Worm (Caenorhabditis elegans): ENCODE data around the gene Y69H2.3.

Y69H2.3 gene

DNA sequence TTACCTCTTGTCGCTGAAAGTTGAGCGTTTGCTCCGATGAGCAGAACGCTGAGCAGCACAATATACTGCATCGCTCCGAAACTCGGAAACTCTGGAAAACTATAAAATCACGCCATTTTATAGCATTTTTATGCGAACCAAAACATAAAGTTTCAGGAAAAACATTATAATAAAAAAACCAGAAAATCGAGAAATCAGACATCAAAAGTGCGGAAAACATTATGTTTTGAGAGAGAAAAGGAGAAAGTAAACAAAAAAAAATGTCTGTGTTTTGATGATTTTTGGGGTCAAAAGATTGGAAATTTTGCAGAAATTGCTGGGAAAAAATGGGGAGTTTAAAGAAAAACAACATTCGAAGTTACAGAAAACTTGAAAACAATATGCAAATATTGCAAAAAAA, at the start of gene Y69H2.3:
Y69H2.3 (minus strand) TSS at position 101 of the 400 bp plus-strand sequence.
- no peak for TF ChIP-seq lin-38 (GFP tag; IDR thresholded peaks at IDR 0.05)
- TF ChIP-seq ceh-28 (tag; optimal IDR thresholded peaks at IDR 0.05): no peak
- TF ChIP-seq mxl-3 (GFP tag; optimal IDR thresholded peaks at IDR 0.05): no peak
- TF ChIP-seq R02D3.7 (tag; optimal IDR thresholded peaks at IDR 0.05): no peak
- no peak for TF ChIP-seq lin-39 (tag; optimal IDR thresholded peaks at IDR 0.05)
- no peak for TF ChIP-seq ceh-44 (GFP tag; IDR thresholded peaks at IDR 0.05)
- TF ChIP-seq ama-1 (optimal IDR thresholded peaks at IDR 0.05): no peak
- TF ChIP-seq aha-1 (tag): no peak
- no peak for TF ChIP-seq hlh-11 (tag; optimal IDR thresholded peaks at IDR 0.05)
- no peak for TF ChIP-seq F37D6.2 (tag; optimal IDR thresholded peaks at IDR 0.05)
- TF ChIP-seq aly-2 (tag; optimal IDR thresholded peaks at IDR 0.05): no peak
- TF ChIP-seq hlh-30 (tag; optimal IDR thresholded peaks at IDR 0.05; ENCODE audit: insufficient read depth): no peak
- TF ChIP-seq hif-1 (tag; optimal IDR thresholded peaks at IDR 0.05): no peak
- TF ChIP-seq nhr-48 (tag; optimal IDR thresholded peaks at IDR 0.05): no peak
- no peak for TF ChIP-seq fos-1 (tag; optimal IDR thresholded peaks at IDR 0.05)
- no peak for TF ChIP-seq madf-5 (GFP tag; IDR thresholded peaks at IDR 0.05)
- TF ChIP-seq Y105C5A.15 (GFP tag; IDR thresholded peaks at IDR 0.05): no peak
- TF ChIP-seq nhr-41 (GFP tag; IDR thresholded peaks at IDR 0.05): no peak
- no peak for TF ChIP-seq T20F7.1 (GFP tag; optimal IDR thresholded peaks at IDR 0.05)

DNA sequence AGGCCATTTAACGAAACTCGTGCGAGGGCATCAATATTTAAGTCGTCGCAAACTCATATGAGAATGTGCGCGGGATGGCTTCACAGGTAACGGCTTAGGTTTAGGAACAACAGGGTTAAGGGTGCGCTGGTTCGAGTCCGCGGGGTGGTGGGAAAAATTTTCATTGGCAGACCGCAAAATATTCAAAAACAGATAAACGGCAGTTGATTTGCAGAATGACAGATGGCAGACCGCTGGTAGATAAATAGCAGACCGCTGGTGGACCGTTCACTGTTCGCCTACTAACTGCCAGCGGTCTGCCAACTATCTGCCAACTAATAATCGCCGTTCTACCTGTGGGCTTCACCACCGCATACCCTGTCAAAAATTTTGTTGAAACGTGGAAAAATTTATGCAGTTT, 48.2 kb upstream of the Y69H2.3 start:
- TF ChIP-seq unc-130 (GFP tag; optimal IDR thresholded peaks at IDR 0.05) (peak; percentile 26), hif-1 (tag; optimal IDR thresholded peaks at IDR 0.05) (no peak), lir-3 (tag; optimal IDR thresholded peaks at IDR 0.05) (peak; percentile 46), F44E2.7 (GFP tag; IDR thresholded peaks at IDR 0.05) (peak; percentile 94), egl-27 (tag; optimal IDR thresholded peaks at IDR 0.05) (no peak), nhr-41 (GFP tag; IDR thresholded peaks at IDR 0.05) (0 out of 2 replicates have a peak, but pooled peaks have one; percentile 9), Y48G9A.11 (GFP tag; IDR thresholded peaks at IDR 0.05) (peak; percentile 48; the same call in 1 of the 2 replicates), daf-16 (GFP tag; optimal IDR thresholded peaks at IDR 0.05) (peak in 1 of 2 experiments; percentile 19), daf-16 (tag; optimal IDR thresholded peaks at IDR 0.05) (peak; percentile 17), spr-1 (tag; optimal IDR thresholded peaks at IDR 0.05) (no peak), lin-15B (tag; optimal IDR thresholded peaks at IDR 0.05) (no peak), madf-5 (GFP tag; IDR thresholded peaks at IDR 0.05) (0 out of 4 replicates have a peak, but pooled peaks of 1 of the 2 experiments have one; percentile 68), lin-29 (GFP tag; IDR thresholded peaks at IDR 0.05) (peak; percentile 57; the same call in 1 of the 2 replicates), daf-12 (tag; optimal IDR thresholded peaks at IDR 0.05) (no peak), spr-3 (GFP tag; optimal IDR thresholded peaks at IDR 0.05) (no peak), mdt-29 (GFP tag; IDR thresholded peaks at IDR 0.05) (no peak), snpc-1.2 (GFP tag; IDR thresholded peaks at IDR 0.05) (peak; percentile 65), nhr-48 (tag; optimal IDR thresholded peaks at IDR 0.05) (no peak), zfp-3 (GFP tag; conservative IDR thresholded peaks at IDR 0.05) (no peak), ztf-11 (tag; optimal IDR thresholded peaks at IDR 0.05) (no peak), pha-4 (GFP tag; IDR thresholded peaks at IDR 0.05) (peak; percentile 75), pha-4 (tag; optimal IDR thresholded peaks at IDR 0.05) (no peak), daf-8 (GFP tag; IDR thresholded peaks at IDR 0.05) (0 out of 2 replicates have a peak, but pooled peaks have one; percentile 61), D1046.2 (GFP tag; IDR thresholded peaks at IDR 0.05) (peak; percentile 88; the same call in 1 of the 2 replicates), F26F4.8 (GFP tag; conservative IDR thresholded peaks at IDR 0.05) (peak; percentile 90), nhr-77 (tag; optimal IDR thresholded peaks at IDR 0.05) (no peak)

Measured in whole organism, L4 larva.